Fruit fly (Drosophila melanogaster) whole organism, embryonic: Measurements from ENCODE around the gene att-ORFB.

ENCODE experiments used
- CG10274 ChIP-seq: fragments of 200-800 bp; sonication (Bioruptor generic); optimal IDR thresholded peaks from 3 replicates; lab custom pipeline; 2017; ENCODE audit warnings: missing biosample characterization, mild to moderate bottlenecking, missing genetic modification characterization
- CG10959 ChIP-seq: fragments of 200-800 bp; sonication (Bioruptor generic); IDR thresholded peaks from 2 replicates; pipeline ENCODE4 v1.3.6; 2022; ENCODE audit warnings: missing biosample characterization, missing genetic modification characterization
- CG13775 ChIP-seq: fragments of 200-800 bp; sonication (Bioruptor generic); optimal IDR thresholded peaks from 3 replicates; lab custom pipeline; 2017; ENCODE audit warnings: missing biosample characterization, mild to moderate bottlenecking, missing genetic modification characterization
- CG15479 ChIP-seq: fragments of 200-800 bp; sonication (Bioruptor generic); optimal IDR thresholded peaks from 3 replicates; lab custom pipeline; 2019; ENCODE audit warnings: missing biosample characterization, mild to moderate bottlenecking, missing genetic modification characterization, moderate library complexity
- CG17186 ChIP-seq: fragments of 200-800 bp; sonication (Bioruptor generic); optimal IDR thresholded peaks from 3 replicates; lab custom pipeline; 2017; ENCODE audit warnings: missing biosample characterization, missing genetic modification reagents, missing genetic modification characterization
- CG17361 ChIP-seq: fragments of 200-800 bp; sonication (Bioruptor generic); IDR thresholded peaks from 3 replicates; pipeline ENCODE4 v1.3.6; 2022; ENCODE audit warnings: missing biosample characterization, missing genetic modification characterization
- CG2199 ChIP-seq: fragments of 200-800 bp; sonication (Bioruptor generic); IDR thresholded peaks from 3 replicates; pipeline ENCODE4 v1.3.6; 2022; ENCODE audit warnings: missing biosample characterization, missing genetic modification characterization
- CG3726 ChIP-seq: fragments of 200-800 bp; sonication (Bioruptor generic); IDR thresholded peaks from 3 replicates; pipeline ENCODE4, ENCODE4 v1.3.6; 2022; ENCODE audit warnings: missing biosample characterization, missing genetic modification characterization
- CHES-1-like ChIP-seq: fragments of 200-800 bp; sonication (Bioruptor generic); optimal IDR thresholded peaks from 2 replicates; lab custom pipeline; 2016; ENCODE audit warnings: missing biosample characterization, missing genetic modification characterization
- D ChIP-seq, 2 experiments: fragments of 200-800 bp in 1 of 2; fragments of >200 bp in 1 of 2; sonication (Bioruptor generic) in 1 of 2; optimal IDR thresholded peaks; 2 replicates in 1 of 2; 3 replicates in 1 of 2; lab custom pipeline; 2017; ENCODE audit warnings: mild to moderate bottlenecking in 1 of 2, missing biosample characterization in 1 of 2, missing genetic modification characterization in 1 of 2, missing genetic modification reagents in 1 of 2
- D19B ChIP-seq: fragments of 200-800 bp; sonication (Bioruptor generic); optimal IDR thresholded peaks from 2 replicates; lab custom pipeline; 2017; ENCODE audit warnings: missing biosample characterization, mild to moderate bottlenecking, missing genetic modification characterization
- Drgx ChIP-seq: fragments of 200-800 bp; sonication (Bioruptor generic); IDR thresholded peaks from 2 replicates; pipeline ENCODE4 v1.3.6; 2022; ENCODE audit warnings: missing biosample characterization, missing genetic modification characterization
- Ets65A ChIP-seq: fragments of 200-800 bp; sonication (Bioruptor generic); peaks from one replicate; lab custom pipeline; 2016; ENCODE audit warnings: missing biosample characterization, missing genetic modification characterization
- Ets97D ChIP-seq: fragments of 200-800 bp; sonication (Bioruptor generic); optimal IDR thresholded peaks from 3 replicates; lab custom pipeline; 2016; ENCODE audit warnings: missing biosample characterization, missing genetic modification characterization
- Hand ChIP-seq: fragments of 200-800 bp; sonication (Bioruptor generic); optimal IDR thresholded peaks from 2 replicates; lab custom pipeline; 2017; ENCODE audit warnings: mild to moderate bottlenecking, missing biosample characterization, missing genetic modification reagents, missing genetic modification characterization
- Hey ChIP-seq: fragments of 200-800 bp; sonication (Bioruptor generic); optimal IDR thresholded peaks from 3 replicates; lab custom pipeline; 2018; ENCODE audit warnings: missing biosample characterization, mild to moderate bottlenecking, missing genetic modification characterization
- HmgD ChIP-seq: fragments of 200-800 bp; sonication (Bioruptor generic); optimal IDR thresholded peaks from 3 replicates; lab custom pipeline; 2016; ENCODE audit warnings: missing biosample characterization, missing genetic modification characterization
- Hr51 ChIP-seq, 2 experiments: fragments of 200-800 bp; sonication (Bioruptor generic); optimal IDR thresholded peaks; 2 replicates in 1 of 2; 3 replicates in 1 of 2; lab custom pipeline; 2016 to 2018; ENCODE audit warnings: missing biosample characterization in 2 of 2, missing genetic modification characterization in 2 of 2, mild to moderate bottlenecking in 1 of 2, moderate library complexity in 1 of 2
- Lpt ChIP-seq: fragments of >200 bp; optimal IDR thresholded peaks from 2 replicates; lab custom pipeline; 2018; ENCODE audit warnings: missing biosample characterization, missing genetic modification characterization
- Med ChIP-seq: fragments of 200-800 bp; sonication (Bioruptor generic); peaks from one replicate; lab custom pipeline; 2016; ENCODE audit warnings: missing biosample characterization, missing genetic modification characterization, mild to moderate bottlenecking, inconsistent platforms, moderate library complexity
- Optix ChIP-seq: fragments of 200-800 bp; sonication (Bioruptor generic); IDR thresholded peaks from 3 replicates; pipeline ENCODE4 v1.3.6; 2022; ENCODE audit warnings: missing biosample characterization, missing genetic modification characterization
- Sry-δ ChIP-seq: fragments of 200-800 bp; sonication (Bioruptor generic); optimal IDR thresholded peaks from 2 replicates; lab custom pipeline; 2016; ENCODE audit warnings: missing biosample characterization, missing genetic modification characterization
- Ssrp ChIP-seq: fragments of 200-800 bp; sonication (Bioruptor generic); optimal IDR thresholded peaks from 2 replicates; lab custom pipeline; 2018; ENCODE audit warnings: missing biosample characterization, mild to moderate bottlenecking, missing genetic modification characterization, moderate library complexity
- Stat92E ChIP-seq, 3 experiments: fragments of >200 bp in 2 of 3; fragments of 200-800 bp in 1 of 3; sonication (Bioruptor generic) in 1 of 3; optimal IDR thresholded peaks; 2 replicates each; lab custom pipeline; 2017 to 2019; ENCODE audit warnings: missing biosample characterization in 3 of 3, missing genetic modification characterization in 3 of 3, mild to moderate bottlenecking in 1 of 3, moderate library complexity in 1 of 3
- cad ChIP-seq: fragments of >200 bp; optimal IDR thresholded peaks from 2 replicates; lab custom pipeline; 2017; ENCODE audit warnings: missing biosample characterization, missing genetic modification characterization
- croc ChIP-seq: fragments of 200-800 bp; sonication (Bioruptor generic); conservative IDR thresholded peaks from 3 replicates; pipeline ENCODE4 v1.3.6; 2022; ENCODE audit warnings: missing biosample characterization, missing genetic modification characterization
- crol ChIP-seq: fragments of 200-800 bp; sonication (Bioruptor generic); IDR thresholded peaks from 2 replicates; pipeline ENCODE4 v1.3.6; 2022; ENCODE audit warnings: missing biosample characterization, missing genetic modification characterization
- grn ChIP-seq: fragments of 200-800 bp; sonication (Bioruptor generic); optimal IDR thresholded peaks from 3 replicates; lab custom pipeline; 2017; ENCODE audit warnings: missing biosample characterization, missing genetic modification characterization
- gsb ChIP-seq: fragments of 200-800 bp; sonication (Bioruptor generic); IDR thresholded peaks from 2 replicates; pipeline ENCODE4 v1.3.6; 2022; ENCODE audit warnings: missing biosample characterization, missing genetic modification characterization
- h ChIP-seq: fragments of >200 bp; optimal IDR thresholded peaks from 2 replicates; lab custom pipeline; 2017
- insv ChIP-seq, 2 experiments: fragments of 200-800 bp; sonication (Bioruptor generic); optimal IDR thresholded peaks; 3 replicates each; lab custom pipeline; 2016 to 2018; ENCODE audit warnings: missing biosample characterization in 2 of 2, missing genetic modification characterization in 2 of 2
- kni ChIP-seq: fragments of 200-800 bp; sonication (Bioruptor generic); optimal IDR thresholded peaks from 3 replicates; lab custom pipeline; 2017; ENCODE audit warnings: mild to moderate bottlenecking, missing biosample characterization, missing genetic modification reagents, missing genetic modification characterization
- pros ChIP-seq: fragments of 200-800 bp; sonication (Bioruptor generic); optimal IDR thresholded peaks from 3 replicates; lab custom pipeline; 2019; ENCODE audit warnings: missing biosample characterization, mild to moderate bottlenecking, missing genetic modification characterization, moderate library complexity
- run ChIP-seq: fragments of 200-800 bp; sonication (Bioruptor generic); optimal IDR thresholded peaks from 3 replicates; lab custom pipeline; 2018; ENCODE audit warnings: missing biosample characterization, mild to moderate bottlenecking, missing genetic modification characterization
- sens-2 ChIP-seq: fragments of 200-800 bp; sonication (Bioruptor generic); IDR thresholded peaks from 2 replicates; pipeline ENCODE4 v1.3.6; 2022; ENCODE audit warnings: missing biosample characterization, missing genetic modification characterization
- sisA ChIP-seq: fragments of 200-800 bp; sonication (Bioruptor generic); IDR thresholded peaks from 2 replicates; pipeline ENCODE4 v1.3.6; 2022; ENCODE audit warnings: missing biosample characterization, missing genetic modification characterization
- tll ChIP-seq, 2 experiments: fragments of 200-800 bp in 1 of 2; fragments of >200 bp in 1 of 2; sonication (Bioruptor generic) in 1 of 2; optimal IDR thresholded peaks; 2 replicates each; lab custom pipeline; 2017 to 2019; ENCODE audit warnings: missing biosample characterization in 2 of 2, missing genetic modification characterization in 2 of 2, mild to moderate bottlenecking in 1 of 2, moderate library complexity in 1 of 2
- vfl ChIP-seq: fragments of 200-800 bp; sonication (Bioruptor generic); optimal IDR thresholded peaks from 2 replicates; lab custom pipeline; 2016; ENCODE audit warnings: missing biosample characterization, missing genetic modification characterization
- vnd ChIP-seq: fragments of 200-800 bp; sonication (Bioruptor generic); IDR thresholded peaks from 3 replicates; pipeline ENCODE4 v1.3.6; 2022; ENCODE audit warnings: missing biosample characterization, missing genetic modification characterization; ENCODE audit not compliant: partially characterized antibody
- wdn ChIP-seq: fragments of 200-800 bp; sonication (Bioruptor generic); IDR thresholded peaks from 2 replicates; pipeline ENCODE4 v1.3.6; 2022; ENCODE audit warnings: missing biosample characterization, missing genetic modification characterization
- zfh1 ChIP-seq: fragments of 200-800 bp; sonication (Bioruptor generic); IDR thresholded peaks from 3 replicates; pipeline ENCODE4 v1.3.6; 2022; ENCODE audit warnings: missing biosample characterization, missing genetic modification characterization

The att-ORFB gene

dm6 chr3R:20543719-20544118, 10.5 kb downstream of the att-ORFB start:
- TF ChIP-seq CG17361 (no peak), grn (GFP tag; lab: Kevin White, UChicago) (peak; percentile 28), croc (no peak), insv (GFP tag; optimal IDR thresholded peaks at IDR 0.05; lab: Kevin White, UChicago) (peak in 1 of 2 experiments; percentile 66)

dm6 chr3R:20543220-20543619, 11.0 kb downstream of the att-ORFB start:
- TF ChIP-seq gsb (GFP tag; lab: Robert Waterston, UW) (no peak), CG15479 (GFP tag; lab: Kevin White, UChicago) (peak; percentile 3), D (optimal IDR thresholded peaks at IDR 0.05; lab: Kevin White, UChicago) (peak; percentile 25), D (GFP tag; optimal IDR thresholded peaks at IDR 0.05; lab: Kevin White, UChicago) (no peak), zfh1 (GFP tag; lab: Robert Waterston, UW) (0 out of 3 replicates have a peak, but pooled peaks have one; percentile 6), CG10959 (GFP tag; lab: Robert Waterston, UW) (no peak), Stat92E (GFP tag; optimal IDR thresholded peaks at IDR 0.05; lab: Kevin White, UChicago) (peak in 1 of 3 experiments; percentile 89), sisA (GFP tag; lab: Robert Waterston, UW) (no peak), pros (GFP tag; lab: Kevin White, UChicago) (peak; percentile 61), Sry-δ (no peak), CG2199 (GFP tag; lab: Robert Waterston, UW) (peak; percentile 54; the same call in 1 of the 3 replicates), grn (GFP tag; lab: Kevin White, UChicago) (peak; percentile 90), Ssrp (no peak), Ets65A (GFP tag; lab: Kevin White, UChicago) (peak; percentile 28), sens-2 (GFP tag; lab: Robert Waterston, UW) (no peak), CHES-1-like (GFP tag; lab: Kevin White, UChicago) (no peak), CG13775 (GFP tag; lab: Kevin White, UChicago) (no peak), crol (GFP tag; lab: Robert Waterston, UW) (0 out of 2 replicates have a peak, but pooled peaks have one; percentile 29), D19B (no peak), Optix (no peak), vnd (GFP tag; lab: Robert Waterston, UW) (no peak), kni (peak; percentile 94), vfl (GFP tag; lab: Kevin White, UChicago) (peak; percentile 26), Hey (tag; lab: Kevin White, UChicago) (no peak), Lpt (GFP tag; lab: Kevin White, UChicago) (peak; percentile 23), Hr51 (GFP tag; optimal IDR thresholded peaks at IDR 0.05; lab: Kevin White, UChicago) (no peak), run (tag; lab: Kevin White, UChicago) (no peak), Drgx (no peak), Hand (GFP tag; lab: Kevin White, UChicago) (no peak), cad (GFP tag; lab: Kevin White, UChicago) (peak; percentile 27), tll (GFP tag; optimal IDR thresholded peaks at IDR 0.05; lab: Kevin White, UChicago) (peak in 1 of 2 experiments; percentile 99), HmgD (GFP tag; lab: Kevin White, UChicago) (no peak), wdn (GFP tag; lab: Robert Waterston, UW) (no peak), CG17186 (GFP tag; lab: Kevin White, UChicago) (no peak), h (no peak), Med (GFP tag; lab: Kevin White, UChicago) (peak; percentile 61), Ets97D (no peak), CG3726 (GFP tag; lab: Robert Waterston, UW) (no peak), CG10274 (GFP tag; lab: Kevin White, UChicago) (no peak)
